Fruit fly (Drosophila melanogaster) whole organism, wandering third instar larva: Measurements from ENCODE around the gene Pex14.

ENCODE experiments used
- Dfd ChIP-seq: fragments of >200 bp; optimal IDR thresholded peaks from 2 replicates; lab custom pipeline; 2017; ENCODE audit warnings: missing biosample characterization, missing genetic modification characterization
- Vsx2 ChIP-seq: fragments of 200-300, 225-300 bp; sonication (Bioruptor generic); optimal IDR thresholded peaks from 2 replicates; lab custom pipeline; 2018; ENCODE audit warnings: missing biosample characterization, missing genetic modification characterization; ENCODE audit not compliant: partially characterized antibody
- h ChIP-seq: fragments of 200-800 bp; sonication (Bioruptor generic); optimal IDR thresholded peaks from 3 replicates; lab custom pipeline; 2016; ENCODE audit warnings: missing biosample characterization, mild to moderate bottlenecking, missing genetic modification characterization
- psq ChIP-seq: fragments of 200-800 bp; sonication (Bioruptor generic); optimal IDR thresholded peaks from 3 replicates; lab custom pipeline; 2017; ENCODE audit warnings: missing biosample characterization, mild to moderate bottlenecking, missing genetic modification characterization, moderate library complexity

- TF ChIP-seq Vsx2 (GFP tag; lab: Kevin White, UChicago) (no peak), h (GFP tag; lab: Kevin White, UChicago) (no peak), Dfd (GFP tag; lab: Kevin White, UChicago) (no peak), psq (GFP tag; lab: Kevin White, UChicago) (no peak)
Measured at dm6 chr3L:20732492-20732891, 46.1 kb upstream of the Pex14 start.
